Worm (Caenorhabditis elegans): ENCODE measurements around the gene abts-3.

abts-3 gene

DNA sequence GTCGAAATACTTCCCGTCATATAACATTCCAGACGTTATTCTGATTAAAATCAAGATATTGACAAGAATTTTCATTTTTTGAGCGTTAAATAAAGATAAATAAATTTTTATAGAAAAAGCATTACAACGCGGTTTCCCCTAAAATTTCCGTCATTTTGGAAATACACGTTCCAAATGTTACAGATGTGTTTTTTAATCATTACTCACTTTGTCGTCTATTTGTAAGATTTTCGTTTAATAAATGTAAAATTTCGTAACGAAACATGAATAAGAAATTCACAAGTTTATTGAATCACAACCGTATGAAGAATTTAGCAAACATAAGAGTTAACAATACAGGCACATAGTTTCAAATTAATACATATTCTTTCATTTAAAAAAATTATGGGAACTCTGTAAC lies 70.2 kb downstream of the abts-3 start, which contains the start of gene C30B5.17:
C30B5.17 (minus strand) TSS at position 101 of the 400 bp plus-strand sequence.
- TF ChIP-seq ham-2 (GFP tag; optimal IDR thresholded peaks at IDR 0.05) (no peak), nhr-12 (tag; optimal IDR thresholded peaks at IDR 0.05) (no peak), bed-3 (GFP tag; optimal IDR thresholded peaks at IDR 0.05) (no peak), mls-2 (tag; optimal IDR thresholded peaks at IDR 0.05) (no peak), elt-1 (tag; optimal IDR thresholded peaks at IDR 0.05; ENCODE audit: borderline replicate concordance, insufficient read depth) (no peak), lin-32 (GFP tag; optimal IDR thresholded peaks at IDR 0.05) (no peak), sptf-1 (tag; optimal IDR thresholded peaks at IDR 0.05) (no peak), flh-1 (GFP tag; optimal IDR thresholded peaks at IDR 0.05) (no peak), cnd-1 (tag; optimal IDR thresholded peaks at IDR 0.05) (no peak), drap-1 (GFP tag; optimal IDR thresholded peaks at IDR 0.05) (no peak), tbx-8 (GFP tag; optimal IDR thresholded peaks at IDR 0.05) (no peak), pha-4 (tag; optimal IDR thresholded peaks at IDR 0.05) (no peak), ceh-43 (GFP tag; optimal IDR thresholded peaks at IDR 0.05) (no peak), nhr-76 (tag; optimal IDR thresholded peaks at IDR 0.05) (no peak), nhr-237 (tag; optimal IDR thresholded peaks at IDR 0.05) (no peak)
